Worm (Caenorhabditis elegans) whole organism, L1 larva: ENCODE results near the gene K10D11.3.

Experiments used
- ceh-63 ChIP-seq: fragments of 200-800 bp; sonication (Bioruptor generic); optimal IDR thresholded peaks from 2 replicates; lab custom pipeline; 2018; ENCODE audit warnings: mild to moderate bottlenecking, missing genetic modification characterization, missing compliant biosample characterization
- ceh-90 ChIP-seq: sonication (generic microtip); optimal IDR thresholded peaks from 2 replicates; lab custom pipeline; 2016; ENCODE audit warnings: missing genetic modification characterization, missing compliant biosample characterization
- elt-2 ChIP-seq: sonication (generic microtip); optimal IDR thresholded peaks from 2 replicates; lab custom pipeline; 2016; ENCODE audit warnings: missing genetic modification characterization, mild to moderate bottlenecking, inconsistent platforms, missing compliant biosample characterization, missing genetic modification reagents
- pag-3 ChIP-seq: sonication (generic microtip); optimal IDR thresholded peaks from 2 replicates; lab custom pipeline; 2017; ENCODE audit warnings: missing genetic modification characterization, mild to moderate bottlenecking, missing compliant biosample characterization, antibody characterized with exemption, borderline replicate concordance; ENCODE audit not compliant: insufficient read depth
- skn-1 ChIP-seq: fragments of 150-350 bp; optimal IDR thresholded peaks from 2 replicates; lab custom pipeline; 2014; ENCODE audit warnings: missing biosample characterization, missing genetic modification characterization
- sox-4 ChIP-seq: sonication (generic microtip); optimal IDR thresholded peaks from 2 replicates; lab custom pipeline; 2016; ENCODE audit warnings: missing genetic modification characterization, missing compliant biosample characterization
- ztf-11 ChIP-seq, 2 experiments: sonication (generic microtip); optimal IDR thresholded peaks; 2 replicates each; lab custom pipeline; 2016 to 2017; ENCODE audit warnings: missing genetic modification characterization in 2 of 2, missing biosample characterization in 1 of 2, missing compliant biosample characterization in 1 of 2

ce11 chrIV:12942633-12943032 is 43.3 kb downstream of the K10D11.3 start, which contains the start of gene dct-19:
- no peak for TF ChIP-seq ztf-11 (tag; optimal IDR thresholded peaks at IDR 0.05; lab: Kevin White, UChicago)
- no peak for TF ChIP-seq ceh-90 (tag; lab: Kevin White, UChicago)
- no peak for TF ChIP-seq pag-3 (tag; lab: Kevin White, UChicago)
- TF ChIP-seq sox-4 (tag; lab: Kevin White, UChicago): no peak
- TF ChIP-seq ceh-63 (GFP tag; lab: Kevin White, UChicago): no peak
- TF ChIP-seq skn-1: no peak
- TF ChIP-seq elt-2 (tag; lab: Kevin White, UChicago): no peak
